Fruit fly (Drosophila melanogaster) whole organism, embryonic: ENCODE measurements around the gene CG4210.

Experiments used
- Asciz ChIP-seq: fragments of 200-800 bp; sonication (Bioruptor generic); optimal IDR thresholded peaks from 2 replicates; lab custom pipeline; 2017; ENCODE audit warnings: missing biosample characterization, mild to moderate bottlenecking, missing genetic modification characterization, missing genetic modification reagents
- B-H2 ChIP-seq: fragments of 200-800 bp; sonication (Bioruptor generic); optimal IDR thresholded peaks from 2 replicates; lab custom pipeline; 2018; ENCODE audit warnings: missing biosample characterization, mild to moderate bottlenecking, missing genetic modification characterization
- BEAF-32 ChIP-seq: fragments of 200-800 bp; sonication (Bioruptor generic); optimal IDR thresholded peaks from 3 replicates; lab custom pipeline; 2017; ENCODE audit warnings: missing biosample characterization, missing genetic modification characterization, mild to moderate bottlenecking, moderate library complexity, missing genetic modification reagents
- CG11560 ChIP-seq: fragments of 200-800 bp; sonication (Bioruptor generic); IDR thresholded peaks from 3 replicates; pipeline ENCODE4 v1.3.6; 2022; ENCODE audit warnings: missing biosample characterization, missing genetic modification characterization
- CG12104 ChIP-seq: fragments of 200-800 bp; sonication (Bioruptor generic); optimal IDR thresholded peaks from 3 replicates; lab custom pipeline; 2016; ENCODE audit warnings: missing biosample characterization, missing genetic modification characterization
- CG12236 ChIP-seq: fragments of 200-800 bp; sonication (Bioruptor generic); optimal IDR thresholded peaks from 2 replicates; lab custom pipeline; 2016; ENCODE audit warnings: missing biosample characterization, missing genetic modification characterization
- CG13287 ChIP-seq: fragments of 200-800 bp; sonication (Bioruptor generic); IDR thresholded peaks from 2 replicates; pipeline ENCODE4 v1.3.6; 2022; ENCODE audit warnings: missing biosample characterization, missing genetic modification characterization; ENCODE audit not compliant: partially characterized antibody
- CG1832 ChIP-seq: fragments of 200-800 bp; sonication (Bioruptor generic); optimal IDR thresholded peaks from 2 replicates; lab custom pipeline; 2017; ENCODE audit warnings: missing biosample characterization, mild to moderate bottlenecking, missing genetic modification characterization, inconsistent platforms
- CG2199 ChIP-seq: fragments of 200-800 bp; sonication (Bioruptor generic); IDR thresholded peaks from 3 replicates; pipeline ENCODE4 v1.3.6; 2022; ENCODE audit warnings: missing biosample characterization, missing genetic modification characterization
- CG2678 ChIP-seq: fragments of 200-800 bp; sonication (Bioruptor generic); optimal IDR thresholded peaks from 3 replicates; lab custom pipeline; 2019; ENCODE audit warnings: missing biosample characterization, mild to moderate bottlenecking, missing genetic modification characterization, moderate library complexity
- CG30403 ChIP-seq: fragments of 200-800 bp; sonication (Bioruptor generic); optimal IDR thresholded peaks from 3 replicates; lab custom pipeline; 2016; ENCODE audit warnings: missing biosample characterization, missing genetic modification characterization
- CG3281 ChIP-seq: fragments of 200-800 bp; sonication (Bioruptor generic); optimal IDR thresholded peaks from 3 replicates; lab custom pipeline; 2017; ENCODE audit warnings: missing biosample characterization, mild to moderate bottlenecking, missing genetic modification characterization
- CG6254 ChIP-seq: fragments of 200-800 bp; sonication (Bioruptor generic); optimal IDR thresholded peaks from 3 replicates; lab custom pipeline; 2017; ENCODE audit warnings: mild to moderate bottlenecking, missing biosample characterization, missing genetic modification reagents, missing genetic modification characterization
- CG6683 ChIP-seq: fragments of 200-800 bp; sonication (Bioruptor generic); optimal IDR thresholded peaks from 2 replicates; lab custom pipeline; 2017; ENCODE audit warnings: missing biosample characterization, mild to moderate bottlenecking, missing genetic modification characterization, missing genetic modification reagents
- CG7928 ChIP-seq: fragments of 200-800 bp; sonication (Bioruptor generic); optimal IDR thresholded peaks from 2 replicates; lab custom pipeline; 2017; ENCODE audit warnings: missing biosample characterization, mild to moderate bottlenecking, missing genetic modification characterization
- CG8924 ChIP-seq: fragments of 200-800 bp; optimal IDR thresholded peaks from 3 replicates; lab custom pipeline; 2019; ENCODE audit warnings: missing biosample characterization, mild to moderate bottlenecking, missing genetic modification characterization, moderate library complexity
- CG9215 ChIP-seq: fragments of 200-800 bp; sonication (Bioruptor generic); IDR thresholded peaks from 2 replicates; pipeline ENCODE4 v1.3.6; 2022; ENCODE audit warnings: missing biosample characterization, missing genetic modification characterization
- CkIIα-i1 ChIP-seq: fragments of 200-800 bp; sonication (Bioruptor generic); IDR thresholded peaks from 2 replicates; pipeline ENCODE4 v1.3.6; 2022; ENCODE audit warnings: missing biosample characterization, missing genetic modification characterization
- Dad ChIP-seq: fragments of 200-800 bp; sonication (Bioruptor generic); optimal IDR thresholded peaks from 3 replicates; lab custom pipeline; 2016; ENCODE audit warnings: missing biosample characterization, missing genetic modification characterization
- Doc3 ChIP-seq: fragments of 200-800 bp; sonication (Bioruptor generic); IDR thresholded peaks from 3 replicates; pipeline ENCODE4 v1.3.6; 2022; ENCODE audit warnings: missing biosample characterization, missing genetic modification characterization; ENCODE audit not compliant: partially characterized antibody
- E2f1 ChIP-seq: fragments of 200-800 bp; sonication (Bioruptor generic); IDR thresholded peaks from 2 replicates; pipeline ENCODE4 v1.3.6; 2022; ENCODE audit warnings: missing biosample characterization, missing genetic modification characterization
- Fer3 ChIP-seq: fragments of 200-800 bp; sonication (Bioruptor generic); optimal IDR thresholded peaks from 2 replicates; lab custom pipeline; 2018; ENCODE audit warnings: missing biosample characterization, mild to moderate bottlenecking, missing genetic modification characterization, moderate library complexity
- Gsc ChIP-seq: fragments of 200-800 bp; sonication (Bioruptor generic); IDR thresholded peaks from 2 replicates; pipeline ENCODE4 v1.3.6; 2022; ENCODE audit warnings: missing biosample characterization, missing genetic modification characterization
- H15 ChIP-seq: fragments of 200-800 bp; sonication (Bioruptor generic); IDR thresholded peaks from 3 replicates; pipeline ENCODE4 v1.3.6; 2022; ENCODE audit warnings: missing biosample characterization, missing genetic modification characterization
- HLH3B ChIP-seq: fragments of 200-800 bp; sonication (Bioruptor generic); IDR thresholded peaks from 2 replicates; pipeline ENCODE4 v1.3.6; 2022; ENCODE audit warnings: missing biosample characterization, missing genetic modification characterization
- NC2α ChIP-seq: fragments of 200-800 bp; sonication (Bioruptor generic); optimal IDR thresholded peaks from 2 replicates; lab custom pipeline; 2016; ENCODE audit warnings: missing biosample characterization, missing genetic modification characterization
- Nf-YB ChIP-seq: fragments of 200-800 bp; sonication (Bioruptor generic); optimal IDR thresholded peaks from 3 replicates; lab custom pipeline; 2019; ENCODE audit warnings: missing biosample characterization, mild to moderate bottlenecking, missing genetic modification characterization, moderate library complexity
- Rx ChIP-seq: fragments of 200-800 bp; sonication (Bioruptor generic); IDR thresholded peaks from 2 replicates; pipeline ENCODE4 v1.3.6; 2022; ENCODE audit warnings: missing biosample characterization, missing genetic modification characterization
- Scr ChIP-seq: fragments of 200-800 bp; sonication (Bioruptor generic); IDR thresholded peaks from 2 replicates; pipeline ENCODE4 v1.3.6; 2022; ENCODE audit warnings: missing biosample characterization, missing genetic modification characterization; ENCODE audit not compliant: partially characterized antibody
- Sox100B ChIP-seq: fragments of 200-800 bp; sonication (Bioruptor generic); optimal IDR thresholded peaks from 3 replicates; lab custom pipeline; 2018; ENCODE audit warnings: missing biosample characterization, mild to moderate bottlenecking, missing genetic modification characterization
- ash1 ChIP-seq: fragments of 200-800 bp; sonication (Bioruptor generic); optimal IDR thresholded peaks from 2 replicates; lab custom pipeline; 2018; ENCODE audit warnings: missing biosample characterization, mild to moderate bottlenecking, missing genetic modification characterization
- chm ChIP-seq: fragments of 200-800 bp; sonication (Bioruptor generic); IDR thresholded peaks from 2 replicates; pipeline ENCODE4 v1.3.6; 2022; ENCODE audit warnings: missing biosample characterization, missing genetic modification characterization
- dm ChIP-seq: fragments of 200-800 bp; sonication (Bioruptor generic); optimal IDR thresholded peaks from 3 replicates; lab custom pipeline; 2016; ENCODE audit warnings: missing biosample characterization, missing genetic modification characterization
- esg ChIP-seq: fragments of 200-800 bp; sonication (Bioruptor generic); conservative IDR thresholded peaks from 2 replicates; pipeline ENCODE4 v1.3.6; 2022; ENCODE audit warnings: missing biosample characterization, missing genetic modification characterization
- ewg ChIP-seq: fragments of 200-800 bp; sonication (Bioruptor generic); optimal IDR thresholded peaks from 3 replicates; lab custom pipeline; 2017; ENCODE audit warnings: mild to moderate bottlenecking, missing biosample characterization, missing genetic modification reagents, missing genetic modification characterization
- gcm ChIP-seq: fragments of 200-800 bp; sonication (Bioruptor generic); optimal IDR thresholded peaks from 2 replicates; lab custom pipeline; 2019; ENCODE audit warnings: missing biosample characterization, mild to moderate bottlenecking, missing genetic modification characterization, moderate library complexity
- h ChIP-seq: fragments of >200 bp; optimal IDR thresholded peaks from 2 replicates; lab custom pipeline; 2017
- hbn ChIP-seq: fragments of 200-800 bp; sonication (Bioruptor generic); IDR thresholded peaks from 2 replicates; pipeline ENCODE4 v1.3.6; 2022; ENCODE audit warnings: missing biosample characterization, missing genetic modification characterization; ENCODE audit not compliant: partially characterized antibody
- nmo ChIP-seq: fragments of 200-800 bp; sonication (Bioruptor generic); optimal IDR thresholded peaks from 2 replicates; lab custom pipeline; 2018; ENCODE audit warnings: missing biosample characterization, mild to moderate bottlenecking, missing genetic modification characterization, moderate library complexity
- oc ChIP-seq: fragments of 200-800 bp; sonication (Bioruptor generic); optimal IDR thresholded peaks from 2 replicates; lab custom pipeline; 2018; ENCODE audit warnings: missing biosample characterization, mild to moderate bottlenecking, missing genetic modification characterization, moderate library complexity
- pb ChIP-seq: fragments of 200-800 bp; sonication (Bioruptor generic); optimal IDR thresholded peaks from 3 replicates; lab custom pipeline; 2016; ENCODE audit warnings: missing biosample characterization, missing genetic modification characterization
- ranshi ChIP-seq: fragments of 200-800 bp; sonication (Bioruptor generic); IDR thresholded peaks from 2 replicates; pipeline ENCODE4 v1.3.6; 2022; ENCODE audit warnings: missing biosample characterization, missing genetic modification characterization
- repo ChIP-seq: fragments of 200-800 bp; sonication (Bioruptor generic); optimal IDR thresholded peaks from 2 replicates; lab custom pipeline; 2016; ENCODE audit warnings: missing biosample characterization, missing genetic modification characterization
- shn ChIP-seq: fragments of 200-800 bp; sonication (Bioruptor generic); optimal IDR thresholded peaks from 3 replicates; lab custom pipeline; 2016; ENCODE audit warnings: missing biosample characterization, missing genetic modification characterization
- sima ChIP-seq: fragments of 200-800 bp; sonication (Bioruptor generic); optimal IDR thresholded peaks from 2 replicates; lab custom pipeline; 2016; ENCODE audit warnings: missing biosample characterization, missing genetic modification characterization
- so ChIP-seq: fragments of 200-800 bp; sonication (Bioruptor generic); IDR thresholded peaks from 3 replicates; pipeline ENCODE4 v1.3.6; 2022; ENCODE audit warnings: missing biosample characterization, missing genetic modification characterization
- tgo ChIP-seq: fragments of 200-800 bp; sonication (Bioruptor generic); IDR thresholded peaks from 3 replicates; pipeline ENCODE4 v1.3.6; 2022; ENCODE audit warnings: missing biosample characterization, missing genetic modification characterization
- tup ChIP-seq: fragments of 200-800 bp; sonication (Bioruptor generic); optimal IDR thresholded peaks from 2 replicates; lab custom pipeline; 2016; ENCODE audit warnings: missing biosample characterization, mild to moderate bottlenecking, missing genetic modification characterization, moderate library complexity
- usp ChIP-seq: fragments of >200 bp; optimal IDR thresholded peaks from 2 replicates; lab custom pipeline; 2017; ENCODE audit warnings: missing biosample characterization, missing genetic modification characterization

Gene CG4210

DNA sequence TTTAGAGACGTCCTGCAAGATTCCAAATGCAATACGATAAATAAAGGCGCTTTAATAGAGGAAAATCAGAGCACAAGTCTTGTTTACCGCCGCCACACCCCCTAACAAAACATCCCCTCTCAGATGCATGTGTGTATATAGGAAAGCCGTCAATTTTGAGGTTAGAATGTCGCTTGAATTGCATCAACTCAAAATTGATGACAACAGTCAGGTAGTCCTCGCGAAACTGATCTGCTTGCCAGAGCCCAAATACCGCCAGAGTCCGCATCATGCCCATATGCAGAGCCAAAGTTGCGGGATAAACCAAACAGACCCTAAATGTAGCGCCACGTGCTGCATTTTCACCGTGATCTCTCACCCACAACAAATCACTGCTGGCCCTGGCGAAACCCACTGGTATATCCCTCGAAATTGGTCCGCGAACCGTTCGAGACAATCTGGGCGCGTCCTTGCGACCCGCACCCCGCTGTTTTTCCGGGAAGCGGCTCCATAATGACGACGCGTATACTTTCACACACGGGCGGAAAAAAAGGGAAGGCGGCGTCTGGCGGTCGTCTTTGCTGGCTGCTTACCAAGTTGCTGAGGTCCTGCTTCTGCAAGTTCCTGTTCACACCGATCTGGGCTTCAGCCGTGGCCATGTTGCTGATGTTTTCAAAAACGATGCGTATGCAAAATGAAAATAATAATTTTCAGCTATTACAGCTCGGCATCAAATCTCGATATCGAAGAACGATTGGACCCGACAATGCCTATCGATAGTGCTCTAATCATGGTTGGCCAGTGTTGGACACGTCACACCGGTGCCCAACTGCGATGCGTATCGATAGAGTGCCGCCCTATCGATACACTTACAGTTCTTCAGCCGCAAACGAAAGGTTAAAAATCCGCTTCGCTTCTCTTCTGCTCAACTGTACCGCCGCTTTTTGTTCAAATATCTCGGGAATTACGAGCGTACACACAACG is 49.2 kb downstream of the CG4210 start, which contains the start of the genes eIF2gamma and Set (continued):
- TF ChIP-seq NC2α (GFP tag; lab: Kevin White, UChicago) (no peak), CG3281 (no peak), Dad (GFP tag; lab: Kevin White, UChicago) (peak; percentile 44), CG11560 (tag; lab: Robert Waterston, UW) (no peak), chm (GFP tag; lab: Robert Waterston, UW) (peak; percentile 78), CG6254 (GFP tag; lab: Kevin White, UChicago) (no peak), B-H2 (GFP tag; lab: Kevin White, UChicago) (peak; percentile 74), h (lab: Kevin White, UChicago) (no peak), E2f1 (GFP tag; lab: Robert Waterston, UW) (no peak), Fer3 (no peak), Asciz (no peak), CG9215 (GFP tag; lab: Robert Waterston, UW) (no peak), oc (no peak), esg (no peak), gcm (GFP tag; lab: Kevin White, UChicago) (no peak), Gsc (GFP tag; lab: Robert Waterston, UW) (no peak), CG2199 (GFP tag; lab: Robert Waterston, UW) (no peak), CkIIα-i1 (no peak), CG2678 (tag; lab: Kevin White, UChicago) (no peak), H15 (no peak; the same call in 2 of the 3 replicates), Doc3 (GFP tag; lab: Robert Waterston, UW) (peak; percentile 85), CG30403 (peak; percentile 22), CG6683 (GFP tag; lab: Kevin White, UChicago) (no peak), HLH3B (GFP tag; lab: Robert Waterston, UW) (no peak), repo (GFP tag; lab: Kevin White, UChicago) (no peak), Rx (GFP tag; lab: Robert Waterston, UW) (no peak), Nf-YB (GFP tag; lab: Kevin White, UChicago) (no peak), BEAF-32 (peak; percentile 97), CG12104 (GFP tag; lab: Kevin White, UChicago) (no peak), ash1 (GFP tag; lab: Kevin White, UChicago) (no peak), tgo (GFP tag; lab: Robert Waterston, UW) (no peak), CG13287 (GFP tag; lab: Robert Waterston, UW) (peak; percentile 97), ewg (GFP tag; lab: Kevin White, UChicago) (no peak), shn (GFP tag; lab: Kevin White, UChicago) (no peak), CG1832 (no peak), ranshi (GFP tag; lab: Robert Waterston, UW) (peak; percentile 54; the same call in 1 of the 2 replicates), CG12236 (GFP tag; lab: Kevin White, UChicago) (no peak), sima (GFP tag; lab: Kevin White, UChicago) (no peak), tup (GFP tag; lab: Kevin White, UChicago) (peak; percentile 13), usp (GFP tag; lab: Kevin White, UChicago) (no peak), Scr (peak; percentile 95), so (GFP tag; lab: Robert Waterston, UW) (no peak), hbn (GFP tag; lab: Robert Waterston, UW) (peak; percentile 97), Sox100B (GFP tag; lab: Kevin White, UChicago) (no peak), dm (GFP tag; lab: Kevin White, UChicago) (peak; percentile 86), CG7928 (GFP tag; lab: Kevin White, UChicago) (peak; percentile 7), nmo (GFP tag; lab: Kevin White, UChicago) (peak; percentile 54), pb (GFP tag; lab: Kevin White, UChicago) (no peak), CG8924 (tag; lab: Kevin White, UChicago) (peak; percentile 2)
